Worm (Caenorhabditis elegans) whole organism, dauer: ENCODE measurements around the gene R07E4.5.

Experiments used
- unc-62 ChIP-seq: sonication (generic microtip); optimal IDR thresholded peaks from 2 replicates; lab custom pipeline; 2017; ENCODE audit warnings: missing biosample characterization, missing genetic modification reagents, missing genetic modification characterization

R07E4.5 gene

DNA sequence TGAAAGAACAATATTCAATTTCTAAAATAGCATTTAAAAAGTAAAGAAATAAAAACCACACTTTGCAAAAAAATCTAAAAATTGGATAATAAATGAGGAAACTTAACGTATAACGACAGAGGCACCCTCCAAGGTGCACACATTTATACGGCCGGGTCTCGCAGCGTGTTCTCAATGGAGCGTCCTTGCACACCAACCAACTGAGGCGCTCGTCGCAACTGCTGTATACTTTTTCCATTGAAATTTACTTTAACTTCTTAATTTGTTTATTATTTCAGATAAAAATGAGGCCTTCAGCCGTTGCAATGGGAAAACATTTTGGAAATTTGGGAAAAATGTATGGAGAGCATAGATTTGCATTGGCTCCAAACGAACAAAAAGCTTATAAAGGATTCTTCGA, at the start of gene R07E4.5, which contains the start of gene R07E4.3:
Gene R07E4.5, minus strand, starts transcription at position 1 of the 400 bp plus-strand sequence.
Gene R07E4.3, plus strand, starts transcription at position 285 of the 400 bp plus-strand sequence.
- TF ChIP-seq unc-62 (GFP tag; lab: Kevin White, UChicago): no peak

DNA sequence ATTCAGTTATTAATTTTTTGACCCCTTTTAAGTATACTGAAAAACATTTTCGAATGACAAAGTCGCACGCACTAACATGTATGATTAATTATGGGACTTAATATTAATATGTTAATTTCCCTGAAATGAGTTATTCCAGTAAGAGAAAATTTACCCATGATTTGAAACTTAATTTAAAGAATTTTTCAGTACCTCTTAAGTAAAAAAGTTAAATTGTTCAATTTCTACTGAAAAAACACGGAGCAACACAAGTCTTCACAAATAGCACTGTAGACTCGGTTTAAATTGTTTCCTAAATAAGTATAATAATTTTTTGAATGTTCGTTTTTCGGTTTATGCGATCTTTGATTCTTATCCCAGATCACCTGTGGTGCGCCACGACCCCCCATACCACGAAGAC, 49.5 kb upstream of the R07E4.5 start:
- no peak for TF ChIP-seq unc-62 (GFP tag; lab: Kevin White, UChicago)

DNA sequence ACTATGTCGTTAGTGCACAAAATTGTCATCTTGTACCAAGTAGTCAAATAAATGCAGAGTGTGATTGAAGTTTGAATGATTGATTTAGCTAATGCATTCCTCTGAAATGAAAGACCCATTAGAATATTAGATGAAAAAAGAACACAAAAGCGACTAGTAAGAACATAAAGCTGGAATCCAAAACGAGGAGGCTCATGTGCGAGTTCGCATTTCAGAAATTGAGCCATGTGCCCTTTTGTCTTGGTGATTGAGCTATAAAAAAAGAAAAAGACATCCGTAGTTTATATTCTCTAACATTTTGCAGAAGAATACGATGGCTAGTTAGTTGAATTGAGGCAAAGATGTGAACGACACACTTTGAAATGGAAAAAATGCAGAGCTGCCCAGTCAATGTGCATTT, 48.5 kb upstream of the R07E4.5 start, which contains the start of gene F22F4.4:
Gene F22F4.4, minus strand, starts transcription at position 101 of the 400 bp plus-strand sequence.
- TF ChIP-seq unc-62 (GFP tag; lab: Kevin White, UChicago): no peak

DNA sequence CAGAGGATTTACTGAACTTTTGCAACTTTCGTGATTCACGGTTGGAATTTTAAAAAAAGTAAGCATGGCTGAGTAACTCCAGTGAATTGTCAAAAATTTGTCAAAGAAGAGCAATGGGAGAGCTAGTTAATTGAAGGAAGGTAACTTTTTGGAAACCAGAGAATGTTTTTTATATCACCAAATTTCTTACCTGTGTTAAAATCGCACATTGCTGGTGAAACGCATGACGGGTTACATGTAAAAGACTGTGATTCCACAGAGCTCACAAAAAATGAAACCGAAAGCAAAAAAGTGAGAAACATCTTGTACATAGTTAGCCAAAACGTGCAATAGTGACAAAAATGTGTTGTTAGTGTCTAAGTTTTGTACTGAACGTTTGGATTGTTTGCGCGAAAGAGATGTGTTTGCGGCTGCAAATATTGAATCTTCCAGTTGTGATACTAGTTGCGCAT, 46.2 kb upstream of the R07E4.5 start, which contains the start of gene F22F4.9:
Gene F22F4.9, minus strand, starts transcription at position 402 of the 452 bp plus-strand sequence.
- no peak for TF ChIP-seq unc-62 (GFP tag; lab: Kevin White, UChicago)

DNA sequence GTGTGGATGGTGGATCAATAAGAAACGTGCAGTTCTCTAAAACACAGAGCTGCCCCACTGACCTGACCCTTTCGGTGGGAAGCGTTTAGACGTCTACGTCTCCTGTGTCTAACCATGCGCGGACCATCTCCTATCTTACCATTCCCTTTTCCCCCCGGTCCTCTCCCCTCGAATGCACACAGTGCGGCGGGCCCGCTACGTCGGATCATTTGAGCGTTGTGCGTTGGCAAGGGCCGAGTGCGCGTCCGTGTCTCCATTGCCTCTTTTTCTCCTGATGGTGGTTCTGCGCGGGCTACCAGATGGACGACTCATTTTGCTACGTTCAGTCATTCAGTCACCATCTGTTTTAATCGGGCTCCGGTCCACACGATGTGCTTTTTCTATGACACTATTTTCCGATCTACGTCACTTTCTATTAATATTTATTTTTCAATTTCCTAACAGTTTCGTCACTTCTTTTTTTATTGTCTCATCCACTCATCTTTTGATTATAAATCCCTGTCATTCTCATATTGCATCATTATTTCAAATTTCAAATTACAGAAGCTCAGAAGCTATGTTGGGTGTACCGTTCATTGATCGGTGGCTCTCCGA, 42.7 kb upstream of the R07E4.5 start, which contains the start of gene inx-3:
Gene inx-3, plus strand, starts transcription at position 544 of the 594 bp plus-strand sequence.
- no peak for TF ChIP-seq unc-62 (GFP tag; lab: Kevin White, UChicago)

DNA sequence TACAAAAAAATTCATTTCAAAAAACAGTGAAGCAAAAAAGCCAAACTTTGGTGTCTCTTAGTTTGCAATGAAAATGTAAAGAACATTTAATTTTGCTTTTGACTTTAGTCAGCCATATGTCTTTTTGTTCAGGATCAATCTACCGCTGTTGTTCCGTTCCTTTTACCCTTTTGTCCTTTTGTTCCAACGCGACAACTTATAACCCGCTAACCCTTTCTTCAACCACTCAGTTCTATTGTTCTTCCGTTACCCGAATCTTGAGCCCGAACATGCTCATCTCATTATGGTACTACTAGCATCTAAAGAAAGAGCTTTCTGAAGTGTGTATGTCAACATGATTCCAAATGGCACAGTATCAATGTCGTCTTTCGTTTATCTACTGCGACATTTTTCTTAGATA, 41.0 kb upstream of the R07E4.5 start:
- TF ChIP-seq unc-62 (GFP tag; lab: Kevin White, UChicago): no peak

DNA sequence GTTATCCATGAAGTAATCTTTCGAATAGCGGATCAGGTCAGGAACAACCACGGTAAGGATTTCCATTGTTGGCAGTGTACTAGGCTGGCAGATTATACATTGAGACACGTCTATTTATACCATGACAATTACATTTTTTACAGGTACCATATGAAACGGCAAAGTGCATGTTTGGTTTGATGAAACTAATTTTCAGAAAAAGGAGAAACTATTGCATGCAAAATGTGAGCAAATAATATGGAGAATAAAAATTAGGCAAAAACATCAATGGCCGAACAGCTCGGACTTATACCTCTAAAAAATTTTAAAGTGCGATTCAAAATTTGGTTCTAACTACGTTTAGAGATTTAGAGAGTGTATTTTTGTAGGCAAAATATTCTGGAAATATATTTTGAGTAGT, 39.8 kb upstream of the R07E4.5 start, which contains the start of gene F22F4.5:
Gene F22F4.5, minus strand, starts transcription at position 101 of the 400 bp plus-strand sequence.
- no peak for TF ChIP-seq unc-62 (GFP tag; lab: Kevin White, UChicago)

DNA sequence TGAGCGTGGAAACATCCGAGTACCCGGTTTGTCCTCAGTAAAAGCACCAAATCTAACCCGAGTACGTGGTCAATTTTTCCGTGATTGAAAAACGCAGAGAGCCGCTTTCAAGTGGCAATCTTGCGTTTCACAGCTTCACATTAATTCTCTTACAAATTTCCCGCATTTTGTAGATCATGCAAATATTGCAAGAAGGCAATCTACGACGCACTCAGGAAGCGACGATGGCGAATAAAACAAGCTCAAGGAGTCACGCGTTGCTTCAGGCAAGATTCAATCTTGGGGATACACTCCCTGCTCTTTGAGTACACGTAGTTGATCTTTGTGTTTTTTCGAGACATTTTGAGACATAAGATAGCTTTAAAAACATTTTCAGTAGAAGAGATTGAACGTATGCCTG, 34.9 kb upstream of the R07E4.5 start:
- TF ChIP-seq unc-62 (GFP tag; lab: Kevin White, UChicago): no peak

DNA sequence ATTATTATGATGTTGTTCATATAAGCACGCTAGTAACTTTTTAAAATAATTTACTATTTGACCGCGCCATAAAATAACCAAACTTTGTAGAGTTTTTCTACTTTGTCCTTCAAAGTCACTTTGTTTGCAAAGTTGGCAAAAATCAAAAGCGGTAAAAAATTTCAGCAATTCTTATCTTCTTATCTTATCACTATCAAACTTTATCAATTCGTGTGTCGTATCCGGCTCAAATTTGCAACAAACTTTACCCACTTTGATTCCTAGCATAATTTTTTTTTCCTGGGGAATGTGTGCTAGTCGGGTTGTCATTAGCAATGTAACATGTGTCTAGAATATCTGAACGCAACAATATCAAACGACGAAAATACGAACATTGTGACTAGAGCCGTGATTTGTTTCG, 32.7 kb upstream of the R07E4.5 start:
- TF ChIP-seq unc-62 (GFP tag; lab: Kevin White, UChicago): no peak

DNA sequence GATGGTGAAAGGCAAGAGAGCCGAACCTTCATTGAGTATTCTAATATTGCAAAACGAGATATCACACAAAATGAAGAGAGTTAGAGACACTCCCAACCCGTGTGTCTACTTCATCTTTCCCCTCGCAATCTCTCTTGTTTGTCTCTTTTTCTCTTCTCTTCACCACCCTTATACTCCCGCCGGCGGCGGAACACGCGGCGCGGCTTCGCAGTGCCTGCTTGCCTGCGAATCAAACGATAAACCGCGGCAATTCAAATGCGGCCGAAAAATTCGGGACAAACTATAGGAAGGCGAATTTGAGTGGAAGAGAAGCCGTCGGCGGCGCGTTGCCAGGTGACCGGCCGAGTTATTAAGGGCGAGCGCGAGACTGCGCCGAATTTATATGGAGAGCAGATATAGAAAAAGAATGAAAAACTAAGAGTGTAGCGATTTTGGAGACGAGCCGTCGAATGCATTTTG, 31.6 kb upstream of the R07E4.5 start, which contains the start of gene klp-13:
Gene klp-13, plus strand, starts transcription at position 409 of the 459 bp plus-strand sequence.
- no peak for TF ChIP-seq unc-62 (GFP tag; lab: Kevin White, UChicago)

DNA sequence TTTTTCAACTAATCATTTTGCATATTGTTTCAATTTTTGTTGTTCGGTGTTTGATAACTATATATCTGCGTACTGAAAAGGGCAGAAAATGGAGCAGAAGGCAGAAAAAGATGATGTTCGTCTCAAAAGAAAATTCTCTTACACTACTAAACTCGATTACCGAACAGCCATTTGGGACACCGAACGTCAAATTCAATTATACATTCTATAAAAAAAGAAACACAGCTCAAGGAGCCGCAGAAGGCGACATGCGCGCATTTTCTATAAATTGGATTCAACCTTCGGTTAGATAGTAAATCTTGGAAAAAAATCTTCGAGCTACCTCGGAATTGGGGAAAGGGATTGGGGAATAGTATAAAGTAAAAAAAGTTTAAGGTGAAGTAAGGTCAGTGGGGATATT, 30.3 kb upstream of the R07E4.5 start:
- no peak for TF ChIP-seq unc-62 (GFP tag; lab: Kevin White, UChicago)

DNA sequence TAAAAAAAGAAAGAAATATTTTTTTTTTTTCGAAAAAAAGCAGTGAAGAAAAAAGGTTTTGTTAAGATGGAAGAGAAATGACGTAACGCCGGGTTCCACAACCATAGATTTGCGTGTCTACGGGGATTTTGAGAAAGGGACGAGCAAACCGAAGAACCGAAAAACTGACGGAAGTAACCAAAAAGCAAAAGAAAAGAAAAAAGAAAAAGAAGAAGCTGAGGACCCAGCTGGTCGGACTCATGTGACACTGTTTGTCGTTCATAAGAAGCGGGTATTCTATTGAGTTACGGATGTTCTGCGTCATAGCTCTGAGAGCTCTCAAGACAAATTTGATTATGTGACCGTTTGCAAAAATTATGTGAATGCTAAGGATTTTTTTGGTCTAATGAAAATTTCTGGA, 29.8 kb upstream of the R07E4.5 start:
- TF ChIP-seq unc-62 (GFP tag; lab: Kevin White, UChicago): no peak

DNA sequence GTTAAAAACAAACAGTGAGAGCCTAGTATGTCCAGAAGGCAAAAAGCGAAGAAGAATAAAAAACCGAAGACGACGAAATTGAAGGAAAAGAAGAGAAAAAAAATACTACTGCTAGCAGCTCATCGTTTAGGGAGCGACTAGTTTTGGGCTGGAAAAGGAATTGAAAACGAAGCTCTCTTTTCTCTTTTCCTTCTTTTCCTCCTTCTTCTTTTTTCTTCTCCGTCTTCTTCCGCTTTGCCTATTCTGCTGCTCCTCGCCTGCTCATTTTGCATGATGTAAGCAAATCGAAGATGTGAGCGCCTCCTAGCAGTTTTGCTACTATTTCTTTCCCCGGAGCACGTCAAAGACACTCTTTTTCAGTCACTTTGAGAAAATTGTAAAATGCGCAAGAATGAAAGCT, 28.7 kb upstream of the R07E4.5 start:
- no peak for TF ChIP-seq unc-62 (GFP tag; lab: Kevin White, UChicago)

DNA sequence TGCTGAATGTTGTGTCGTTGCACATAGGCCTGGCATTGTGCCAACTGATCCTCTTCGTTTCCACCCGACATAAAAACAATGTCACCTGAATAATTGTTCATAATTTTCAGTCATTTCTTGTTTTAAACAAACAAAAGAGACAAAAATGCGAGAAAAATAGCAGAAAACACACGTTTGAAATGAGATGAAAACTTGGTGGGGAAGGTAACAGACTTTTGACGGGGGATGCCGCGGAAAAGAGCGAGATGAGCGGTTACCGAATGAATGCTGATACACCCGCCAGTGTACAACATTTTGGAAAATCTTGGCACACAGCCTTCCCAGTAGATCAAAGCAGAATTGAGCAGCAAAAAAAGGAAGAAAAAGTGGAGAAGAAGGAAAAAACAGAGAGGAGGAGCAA, 24.8 kb upstream of the R07E4.5 start, which contains the start of gene kin-2:
Gene kin-2, minus strand, starts transcription at position 101 of the 400 bp plus-strand sequence.
- no peak for TF ChIP-seq unc-62 (GFP tag; lab: Kevin White, UChicago)

DNA sequence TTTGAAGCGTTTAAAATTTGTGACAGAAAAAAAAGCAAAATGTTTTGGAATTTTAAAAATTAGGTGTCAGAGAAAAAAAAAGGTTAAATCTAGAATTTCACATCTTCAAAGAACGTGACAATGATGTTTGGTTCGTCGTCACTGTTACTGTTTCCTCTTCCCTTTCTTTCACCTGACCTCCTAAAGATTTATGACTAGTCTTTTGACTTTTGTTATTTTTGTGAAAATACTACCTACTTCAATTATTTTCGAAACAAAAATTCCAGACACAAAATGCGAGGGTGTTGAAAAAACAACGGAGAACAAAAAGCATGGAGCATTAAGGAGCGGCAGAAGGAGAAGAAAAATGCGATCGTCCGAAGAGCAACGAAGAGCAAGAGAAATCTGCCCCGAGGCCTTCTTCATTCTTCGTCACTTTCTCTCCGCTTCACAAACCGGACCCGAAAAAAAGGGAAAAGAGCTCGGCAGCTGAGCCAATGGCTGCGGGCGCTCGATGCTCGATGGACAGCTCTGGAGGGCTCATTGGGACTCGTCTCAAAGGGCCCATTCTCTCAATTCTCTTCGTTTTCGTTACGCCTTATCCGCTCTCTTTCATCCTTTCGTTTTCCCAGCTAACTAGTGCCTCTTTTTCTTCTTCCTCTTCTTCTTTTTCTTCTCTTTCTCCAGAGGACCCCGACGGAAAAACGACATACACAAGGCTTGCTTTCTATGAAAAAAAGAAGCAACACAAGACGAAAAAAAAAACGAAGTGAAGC, 23.4 kb upstream of the R07E4.5 start:
- TF ChIP-seq unc-62 (GFP tag; lab: Kevin White, UChicago): no peak

DNA sequence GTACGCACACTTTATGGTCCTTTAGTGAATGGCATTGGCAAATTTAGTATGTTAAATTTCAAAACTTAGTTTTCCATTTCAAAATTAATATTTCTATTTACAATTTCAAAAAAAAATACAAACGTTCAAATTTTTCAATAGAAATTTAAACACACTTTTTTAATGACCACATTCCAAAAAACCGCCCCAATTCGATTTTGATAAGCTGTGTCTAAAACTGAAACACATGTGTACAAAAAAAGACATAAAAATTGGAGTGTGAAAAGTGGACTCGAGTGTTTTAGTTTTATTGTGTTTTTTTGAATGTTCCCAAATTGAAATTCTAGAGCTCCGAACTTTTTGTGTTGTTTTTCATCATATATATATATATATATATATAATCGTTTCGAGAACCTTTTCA, 22.8 kb upstream of the R07E4.5 start:
- TF ChIP-seq unc-62 (GFP tag; lab: Kevin White, UChicago): no peak
